Worm (Caenorhabditis elegans): ENCODE data around the gene nlp-11.

- no peak for TF ChIP-seq tab-1 (GFP tag; IDR thresholded peaks at IDR 0.05)
- TF ChIP-seq flt-1 (GFP tag; IDR thresholded peaks at IDR 0.05), result no peak
- no peak for TF ChIP-seq ztf-29 (GFP tag; IDR thresholded peaks at IDR 0.05)
- no peak for TF ChIP-seq ztf-23 (GFP tag; IDR thresholded peaks at IDR 0.05)
- no peak for TF ChIP-seq klf-2 (GFP tag; conservative IDR thresholded peaks at IDR 0.05)
- TF ChIP-seq T22C8.4 (GFP tag; IDR thresholded peaks at IDR 0.05), result no peak
- no peak for TF ChIP-seq ref-1 (GFP tag; conservative IDR thresholded peaks at IDR 0.05)
- no peak for TF ChIP-seq med-1 (GFP tag; optimal IDR thresholded peaks at IDR 0.05; ENCODE audit: insufficient read depth)
- TF ChIP-seq cog-1 (tag; optimal IDR thresholded peaks at IDR 0.05), result no peak
These were observed 8.6 kb upstream of the nlp-11 start, which contains the start of the genes Y53C12A.8 and Y53C12A.7 for ce11 chrII:9700363-9700762.
